Worm (Caenorhabditis elegans) whole organism, L2 larva: ENCODE measurements around the gene F49E2.5.

Experiments used
- ZK546.5 ChIP-seq: sonication (generic microtip); optimal IDR thresholded peaks from 2 replicates; lab custom pipeline; 2017; ENCODE audit warnings: missing biosample characterization, missing genetic modification characterization
- lsy-2 ChIP-seq, 2 experiments: fragments of 150-350 bp in 1 of 2; sonication (generic microtip) in 1 of 2; optimal IDR thresholded peaks; 2 replicates each; lab custom pipeline; 2014 to 2017; ENCODE audit warnings: missing biosample characterization in 2 of 2, missing genetic modification characterization in 2 of 2
- nhr-12 ChIP-seq: fragments of 150-350 bp; optimal IDR thresholded peaks from 2 replicates; lab custom pipeline; 2014; ENCODE audit warnings: missing biosample characterization, missing genetic modification characterization
- nhr-23 ChIP-seq: fragments of 150-350 bp; optimal IDR thresholded peaks from 2 replicates; lab custom pipeline; 2014; ENCODE audit warnings: missing biosample characterization, missing genetic modification reagents, missing genetic modification characterization
- nhr-237 ChIP-seq: fragments of 150-350 bp; optimal IDR thresholded peaks from 2 replicates; lab custom pipeline; 2014; ENCODE audit warnings: missing biosample characterization, missing genetic modification characterization
- nhr-77 ChIP-seq: fragments of 150-350 bp; optimal IDR thresholded peaks from 2 replicates; lab custom pipeline; 2014; ENCODE audit warnings: missing biosample characterization, missing genetic modification characterization
- snpc-4 ChIP-seq: fragments of 150-350 bp; optimal IDR thresholded peaks from 2 replicates; lab custom pipeline; 2014; ENCODE audit warnings: missing biosample characterization, missing genetic modification characterization
- unc-62 ChIP-seq: fragments of 150-350 bp; optimal IDR thresholded peaks from 2 replicates; lab custom pipeline; 2014; ENCODE audit warnings: missing biosample characterization, missing genetic modification reagents, missing genetic modification characterization
- ztf-11 ChIP-seq: sonication (generic microtip); optimal IDR thresholded peaks from 2 replicates; lab custom pipeline; 2017; ENCODE audit warnings: missing biosample characterization, missing genetic modification characterization

- TF ChIP-seq snpc-4, result no peak
- no peak for TF ChIP-seq ztf-11 (tag; lab: Kevin White, UChicago)
- TF ChIP-seq ZK546.5 (tag; lab: Kevin White, UChicago), result no peak
- TF ChIP-seq nhr-77 (tag; lab: Kevin White, UChicago), result no peak
- no peak for TF ChIP-seq lsy-2 (tag; optimal IDR thresholded peaks at IDR 0.05; lab: Kevin White, UChicago)
- TF ChIP-seq nhr-23 (tag; lab: Kevin White, UChicago), result no peak
- no peak for TF ChIP-seq nhr-237
- TF ChIP-seq unc-62 (GFP tag; lab: Kevin White, UChicago), result no peak
- TF ChIP-seq nhr-12, result no peak
Measured at ce11 chrX:9510448-9510847, 33.0 kb upstream of the F49E2.5 start.
